Worm (Caenorhabditis elegans): ENCODE results near the gene tbc-6.
A peak's percentile ranks its signal among the peaks of the same experiment; 100 is the strongest.

tbc-6 gene

ce11 chrII:6853059-6853466 lies 5.1 kb downstream of the tbc-6 start (continued):
- TF ChIP-seq C08G9.2 (tag; optimal IDR thresholded peaks at IDR 0.05) = peak; percentile 66
- TF ChIP-seq sdc-2 (tag; optimal IDR thresholded peaks at IDR 0.05) = peak; percentile 72
- peak; percentile 60 for TF ChIP-seq ceh-48 (tag; optimal IDR thresholded peaks at IDR 0.05)
- peak; percentile 78 for TF ChIP-seq sox-2 (GFP tag; IDR thresholded peaks at IDR 0.05)
- TF ChIP-seq fax-1 (tag; optimal IDR thresholded peaks at IDR 0.05) = peak; percentile 68
- peak; percentile 77 for TF ChIP-seq eyg-1 (tag; optimal IDR thresholded peaks at IDR 0.05)
- peak; percentile 73 for TF ChIP-seq ceh-9 (tag; optimal IDR thresholded peaks at IDR 0.05)
- TF ChIP-seq ref-2 (tag; optimal IDR thresholded peaks at IDR 0.05) = peak; percentile 84
- TF ChIP-seq ttx-3 (tag; optimal IDR thresholded peaks at IDR 0.05) = peak; percentile 85
- peak; percentile 71 for TF ChIP-seq gmeb-2 (tag; optimal IDR thresholded peaks at IDR 0.05)
- TF ChIP-seq che-1 (tag; optimal IDR thresholded peaks at IDR 0.05) = peak; percentile 75
- peak; percentile 76 for TF ChIP-seq madf-2 (tag; optimal IDR thresholded peaks at IDR 0.05)
- peak; percentile 82 for TF ChIP-seq ztf-16 (tag; optimal IDR thresholded peaks at IDR 0.05)
- TF ChIP-seq tbx-2 (tag; optimal IDR thresholded peaks at IDR 0.05) = peak; percentile 83
- TF ChIP-seq pax-1 (tag; optimal IDR thresholded peaks at IDR 0.05) = no peak
- TF ChIP-seq hlh-30 (tag; optimal IDR thresholded peaks at IDR 0.05; ENCODE audit: insufficient read depth) = peak; percentile 29
- TF ChIP-seq Y22D7AL.16 (tag; optimal IDR thresholded peaks at IDR 0.05) = peak; percentile 68

- TF ChIP-seq hlh-6 (tag; optimal IDR thresholded peaks at IDR 0.05) (no peak), ets-4 (tag; optimal IDR thresholded peaks at IDR 0.05) (no peak), mec-3 (tag; optimal IDR thresholded peaks at IDR 0.05; ENCODE audit: borderline replicate concordance) (no peak)
Measured at ce11 chrII:6858201-6858600, 10.3 kb downstream of the tbc-6 start, which contains the start of gene dnj-5. dnj-5 (minus strand) TSS chrII:6858301.

ce11 chrII:6858835-6859234 lies 10.9 kb downstream of the tbc-6 start:
- TF ChIP-seq ama-1 (optimal IDR thresholded peaks at IDR 0.05) (no peak), ceh-18 (tag; optimal IDR thresholded peaks at IDR 0.05) (peak; percentile 57), pax-1 (tag; optimal IDR thresholded peaks at IDR 0.05) (no peak), nhr-11 (tag; optimal IDR thresholded peaks at IDR 0.05) (no peak), hlh-6 (tag; optimal IDR thresholded peaks at IDR 0.05) (peak; percentile 17), pros-1 (tag; optimal IDR thresholded peaks at IDR 0.05) (peak; percentile 25), dve-1 (tag; optimal IDR thresholded peaks at IDR 0.05) (no peak), fax-1 (tag; optimal IDR thresholded peaks at IDR 0.05) (peak; percentile 24), F13H6.1 (tag; optimal IDR thresholded peaks at IDR 0.05) (no peak), unc-3 (GFP tag; conservative IDR thresholded peaks at IDR 0.05) (no peak), unc-3 (tag; optimal IDR thresholded peaks at IDR 0.05) (peak; percentile 27), sox-2 (GFP tag; IDR thresholded peaks at IDR 0.05) (no peak; the same call in 1 of the 2 replicates), hlh-13 (GFP tag; optimal IDR thresholded peaks at IDR 0.05) (no peak), pha-2 (tag; optimal IDR thresholded peaks at IDR 0.05) (peak; percentile 41), ceh-22 (tag; optimal IDR thresholded peaks at IDR 0.05) (no peak), ceh-31 (tag; optimal IDR thresholded peaks at IDR 0.05) (peak; percentile 82), ceh-48 (tag; optimal IDR thresholded peaks at IDR 0.05) (peak; percentile 9), odd-2 (tag; optimal IDR thresholded peaks at IDR 0.05) (no peak), npax-4 (tag; optimal IDR thresholded peaks at IDR 0.05) (no peak), madf-2 (tag; optimal IDR thresholded peaks at IDR 0.05) (no peak), ceh-9 (tag; optimal IDR thresholded peaks at IDR 0.05) (no peak), fkh-10 (GFP tag; optimal IDR thresholded peaks at IDR 0.05) (no peak), zip-5 (tag; optimal IDR thresholded peaks at IDR 0.05) (no peak), hlh-15 (tag; optimal IDR thresholded peaks at IDR 0.05) (no peak), ceh-30 (tag; optimal IDR thresholded peaks at IDR 0.05) (peak; percentile 15), dmd-4 (tag; optimal IDR thresholded peaks at IDR 0.05; ENCODE audit: borderline replicate concordance) (no peak), fkh-6 (tag; optimal IDR thresholded peaks at IDR 0.05) (no peak), hlh-30 (tag; optimal IDR thresholded peaks at IDR 0.05; ENCODE audit: insufficient read depth) (no peak), T23F11.4 (GFP tag; optimal IDR thresholded peaks at IDR 0.05) (no peak), C38D4.7 (GFP tag; optimal IDR thresholded peaks at IDR 0.05) (no peak), lim-6 (tag; optimal IDR thresholded peaks at IDR 0.05) (no peak), gmeb-2 (tag; optimal IDR thresholded peaks at IDR 0.05) (no peak), Y22D7AL.16 (tag; optimal IDR thresholded peaks at IDR 0.05) (no peak), sdc-2 (tag; optimal IDR thresholded peaks at IDR 0.05) (no peak), elt-4 (tag; optimal IDR thresholded peaks at IDR 0.05) (no peak), K09A11.1 (tag; optimal IDR thresholded peaks at IDR 0.05; ENCODE audit: insufficient read depth) (peak; percentile 8), C08G9.2 (tag; optimal IDR thresholded peaks at IDR 0.05) (no peak), ceh-14 (tag; optimal IDR thresholded peaks at IDR 0.05) (peak; percentile 22), unc-55 (GFP tag; optimal IDR thresholded peaks at IDR 0.05) (peak; percentile 63), ceh-34 (tag; optimal IDR thresholded peaks at IDR 0.05) (peak; percentile 67)

Data from whole organism, late embryonic.